Fruit fly (Drosophila melanogaster) whole organism, wandering third instar larva: ENCODE data around the gene Eo.

Experiments used
- CG32264 ChIP-seq: fragments of 200-800 bp; sonication (Bioruptor generic); optimal IDR thresholded peaks from 2 replicates; lab custom pipeline; 2016; ENCODE audit warnings: missing biosample characterization, missing genetic modification characterization
- Hnf4 ChIP-seq: fragments of 200-800 bp; sonication (Bioruptor generic); optimal IDR thresholded peaks from 2 replicates; lab custom pipeline; 2016; ENCODE audit warnings: missing biosample characterization, mild to moderate bottlenecking, missing genetic modification characterization
- jim ChIP-seq: fragments of 175-275, 200-325 bp; sonication (Bioruptor generic); optimal IDR thresholded peaks from 2 replicates; lab custom pipeline; 2016; ENCODE audit warnings: missing biosample characterization, mild to moderate bottlenecking, missing genetic modification characterization

DNA sequence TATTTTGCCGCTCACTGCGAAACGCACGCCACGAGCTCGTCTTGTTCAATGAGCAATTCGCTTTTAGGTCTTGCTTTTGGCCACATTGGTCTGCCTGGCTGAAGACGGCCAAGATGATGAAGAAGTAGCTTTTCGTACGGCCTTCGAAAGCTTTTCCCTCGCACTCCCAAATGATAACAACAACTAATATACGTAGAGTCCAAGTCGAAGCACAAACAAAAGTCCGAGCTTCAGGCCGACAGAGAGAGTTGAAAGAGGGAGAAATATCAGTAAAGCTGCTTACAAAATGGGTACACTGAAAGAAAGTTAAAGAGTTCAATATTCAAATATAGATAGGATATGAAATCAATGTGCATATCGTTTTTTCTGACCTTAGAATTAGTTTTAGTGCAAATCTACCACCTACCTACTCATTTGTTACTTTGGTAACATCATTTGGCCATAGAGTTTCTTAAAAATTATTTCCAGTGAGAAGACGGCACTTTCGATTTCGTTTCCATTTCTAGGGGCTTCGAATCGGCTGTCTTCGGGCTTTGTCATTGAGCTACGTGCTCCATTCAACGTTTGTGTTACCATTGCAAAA is 36.0 kb downstream of the Eo start, which contains the start of the genes CG45064 and CG45065:
- no peak for TF ChIP-seq jim
- no peak for TF ChIP-seq CG32264 (GFP tag; lab: Kevin White, UChicago)
- peak; percentile 78 for TF ChIP-seq Hnf4 (GFP tag; lab: Kevin White, UChicago)
